Fruit fly (Drosophila melanogaster) whole organism, embryonic: ENCODE results near the gene VhaAC45RP.

ENCODE experiments used
- B-H2 ChIP-seq: fragments of 200-800 bp; sonication (Bioruptor generic); optimal IDR thresholded peaks from 2 replicates; lab custom pipeline; 2018; ENCODE audit warnings: missing biosample characterization, mild to moderate bottlenecking, missing genetic modification characterization
- CG10431 ChIP-seq: fragments of 200-800 bp; sonication (Bioruptor generic); optimal IDR thresholded peaks from 3 replicates; lab custom pipeline; 2018; ENCODE audit warnings: missing biosample characterization, mild to moderate bottlenecking, missing genetic modification characterization
- CG10462 ChIP-seq: fragments of 200-800 bp; sonication (Bioruptor generic); optimal IDR thresholded peaks from 2 replicates; lab custom pipeline; 2016; ENCODE audit warnings: missing biosample characterization, missing genetic modification characterization
- CG10543 ChIP-seq: fragments of 200-800 bp; sonication (Bioruptor generic); optimal IDR thresholded peaks from 3 replicates; lab custom pipeline; 2017; ENCODE audit warnings: missing biosample characterization, mild to moderate bottlenecking, missing genetic modification characterization, moderate library complexity
- CG11560 ChIP-seq: fragments of 200-800 bp; sonication (Bioruptor generic); IDR thresholded peaks from 3 replicates; pipeline ENCODE4 v1.3.6; 2022; ENCODE audit warnings: missing biosample characterization, missing genetic modification characterization
- CG12104 ChIP-seq: fragments of 200-800 bp; sonication (Bioruptor generic); optimal IDR thresholded peaks from 3 replicates; lab custom pipeline; 2016; ENCODE audit warnings: missing biosample characterization, missing genetic modification characterization
- CG14860 ChIP-seq: fragments of 200-800 bp; sonication (Bioruptor generic); IDR thresholded peaks from 3 replicates; pipeline ENCODE4 v1.3.6; 2022; ENCODE audit warnings: missing biosample characterization, missing genetic modification characterization; ENCODE audit not compliant: partially characterized antibody
- CG15696 ChIP-seq: fragments of 200-800 bp; sonication (Bioruptor generic); optimal IDR thresholded peaks from 2 replicates; lab custom pipeline; 2019; ENCODE audit warnings: missing biosample characterization, mild to moderate bottlenecking, missing genetic modification characterization, moderate library complexity
- CG1832 ChIP-seq: fragments of 200-800 bp; sonication (Bioruptor generic); optimal IDR thresholded peaks from 2 replicates; lab custom pipeline; 2017; ENCODE audit warnings: missing biosample characterization, mild to moderate bottlenecking, missing genetic modification characterization, inconsistent platforms
- CG2129 ChIP-seq: fragments of 200-800 bp; sonication (Bioruptor generic); IDR thresholded peaks from 2 replicates; pipeline ENCODE4 v1.3.6; 2022; ENCODE audit warnings: missing biosample characterization, missing genetic modification characterization; ENCODE audit not compliant: partially characterized antibody
- CG31388 ChIP-seq: fragments of 200-800 bp; sonication (Bioruptor generic); optimal IDR thresholded peaks from 2 replicates; lab custom pipeline; 2016; ENCODE audit warnings: missing biosample characterization, missing genetic modification characterization
- CG31441 ChIP-seq: fragments of 200-800 bp; sonication (Bioruptor generic); IDR thresholded peaks from 2 replicates; pipeline ENCODE4 v1.3.6; 2022; ENCODE audit warnings: missing biosample characterization, missing genetic modification characterization
- CG32532 ChIP-seq: fragments of 200-800 bp; sonication (Bioruptor generic); IDR thresholded peaks from 2 replicates; pipeline ENCODE4 v1.3.6; 2022; ENCODE audit warnings: missing biosample characterization, missing genetic modification characterization
- CG5180 ChIP-seq: fragments of 200-800 bp; sonication (Bioruptor generic); optimal IDR thresholded peaks from 3 replicates; lab custom pipeline; 2017; ENCODE audit warnings: missing biosample characterization, missing genetic modification characterization, mild to moderate bottlenecking, moderate library complexity, missing genetic modification reagents
- CG5245 ChIP-seq: fragments of 200-800 bp; sonication (Bioruptor generic); optimal IDR thresholded peaks from 3 replicates; lab custom pipeline; 2016; ENCODE audit warnings: missing biosample characterization, missing genetic modification characterization
- CG6689 ChIP-seq: fragments of 200-800 bp; sonication (Bioruptor generic); IDR thresholded peaks from 2 replicates; pipeline ENCODE4 v1.3.6; 2022; ENCODE audit warnings: missing biosample characterization, missing genetic modification characterization
- CG6765 ChIP-seq: fragments of 200-800 bp; sonication (Bioruptor generic); optimal IDR thresholded peaks from 3 replicates; lab custom pipeline; 2017; ENCODE audit warnings: missing biosample characterization, mild to moderate bottlenecking, missing genetic modification characterization
- CG7745 ChIP-seq: fragments of 200-800 bp; sonication (Bioruptor generic); optimal IDR thresholded peaks from 2 replicates; lab custom pipeline; 2018; ENCODE audit warnings: missing biosample characterization, mild to moderate bottlenecking, missing genetic modification characterization, moderate library complexity
- CG7786 ChIP-seq: fragments of 200-800 bp; sonication (Bioruptor generic); optimal IDR thresholded peaks from 2 replicates; lab custom pipeline; 2016; ENCODE audit warnings: missing biosample characterization, missing genetic modification characterization
- CG7963 ChIP-seq: fragments of 200-800 bp; sonication (Bioruptor generic); IDR thresholded peaks from 3 replicates; pipeline ENCODE4 v1.3.6; 2022; ENCODE audit warnings: missing biosample characterization, missing genetic modification characterization; ENCODE audit not compliant: partially characterized antibody
- CG8281 ChIP-seq: fragments of 200-800 bp; sonication (Bioruptor generic); optimal IDR thresholded peaks from 2 replicates; lab custom pipeline; 2018; ENCODE audit warnings: missing biosample characterization, mild to moderate bottlenecking, missing genetic modification characterization, moderate library complexity
- CG8944 ChIP-seq: fragments of 200-800 bp; sonication (Bioruptor generic); optimal IDR thresholded peaks from 3 replicates; lab custom pipeline; 2016; ENCODE audit warnings: missing biosample characterization, missing genetic modification characterization
- CG9215 ChIP-seq: fragments of 200-800 bp; sonication (Bioruptor generic); IDR thresholded peaks from 2 replicates; pipeline ENCODE4 v1.3.6; 2022; ENCODE audit warnings: missing biosample characterization, missing genetic modification characterization
- CG9727 ChIP-seq: fragments of 200-800 bp; sonication (Bioruptor generic); optimal IDR thresholded peaks from 3 replicates; lab custom pipeline; 2017; ENCODE audit warnings: missing biosample characterization, mild to moderate bottlenecking, missing genetic modification characterization
- CG9932 ChIP-seq: fragments of 200-800 bp; sonication (Bioruptor generic); IDR thresholded peaks from 2 replicates; pipeline ENCODE4 v1.3.6; 2022; ENCODE audit warnings: missing biosample characterization, missing genetic modification characterization
- Dbx ChIP-seq: fragments of 200-800 bp; sonication (Bioruptor generic); IDR thresholded peaks from 3 replicates; pipeline ENCODE4 v1.3.6; 2022; ENCODE audit warnings: missing biosample characterization, missing genetic modification characterization
- Gsc ChIP-seq: fragments of 200-800 bp; sonication (Bioruptor generic); IDR thresholded peaks from 2 replicates; pipeline ENCODE4 v1.3.6; 2022; ENCODE audit warnings: missing biosample characterization, missing genetic modification characterization
- HLH3B ChIP-seq: fragments of 200-800 bp; sonication (Bioruptor generic); IDR thresholded peaks from 2 replicates; pipeline ENCODE4 v1.3.6; 2022; ENCODE audit warnings: missing biosample characterization, missing genetic modification characterization
- Kr ChIP-seq: fragments of 200-800 bp; sonication (Bioruptor generic); optimal IDR thresholded peaks from 2 replicates; lab custom pipeline; 2017; ENCODE audit warnings: missing biosample characterization, mild to moderate bottlenecking, missing genetic modification characterization
- Lpt ChIP-seq: fragments of >200 bp; optimal IDR thresholded peaks from 2 replicates; lab custom pipeline; 2018; ENCODE audit warnings: missing biosample characterization, missing genetic modification characterization
- MESR4 ChIP-seq: fragments of 200-800 bp; sonication (Bioruptor generic); optimal IDR thresholded peaks from 2 replicates; lab custom pipeline; 2018; ENCODE audit warnings: missing biosample characterization, mild to moderate bottlenecking, missing genetic modification characterization, moderate library complexity
- MTF-1 ChIP-seq: fragments of 200-800 bp; sonication (Bioruptor generic); optimal IDR thresholded peaks from 2 replicates; lab custom pipeline; 2018; ENCODE audit warnings: missing biosample characterization, mild to moderate bottlenecking, missing genetic modification characterization, borderline replicate concordance
- NC2α ChIP-seq: fragments of 200-800 bp; sonication (Bioruptor generic); optimal IDR thresholded peaks from 2 replicates; lab custom pipeline; 2016; ENCODE audit warnings: missing biosample characterization, missing genetic modification characterization
- Oaz ChIP-seq: fragments of 200-800 bp; sonication (Bioruptor generic); IDR thresholded peaks from 2 replicates; pipeline ENCODE4 v1.3.6; 2022; ENCODE audit warnings: missing biosample characterization, missing genetic modification characterization
- Sin3A ChIP-seq: fragments of >200 bp; optimal IDR thresholded peaks from 2 replicates; lab custom pipeline; 2018
- Taf1 ChIP-seq: fragments of 200-800 bp; sonication (Bioruptor generic); IDR thresholded peaks from 2 replicates; pipeline ENCODE4 v1.3.6; 2022; ENCODE audit warnings: missing biosample characterization, missing genetic modification characterization
- Vsx1 ChIP-seq: fragments of 200-800 bp; sonication (Bioruptor generic); optimal IDR thresholded peaks from 2 replicates; lab custom pipeline; 2017; ENCODE audit warnings: missing biosample characterization, mild to moderate bottlenecking, missing genetic modification characterization, missing genetic modification reagents
- YL-1 ChIP-seq: fragments of 200-800 bp; sonication (Bioruptor generic); optimal IDR thresholded peaks from 3 replicates; lab custom pipeline; 2017; ENCODE audit warnings: missing biosample characterization, mild to moderate bottlenecking, missing genetic modification characterization
- ac ChIP-seq: fragments of 200-800 bp; sonication (Bioruptor generic); optimal IDR thresholded peaks from 3 replicates; lab custom pipeline; 2017; ENCODE audit warnings: missing biosample characterization, mild to moderate bottlenecking, missing genetic modification characterization
- bbx ChIP-seq: fragments of 200-800 bp; sonication (Bioruptor generic); IDR thresholded peaks from 2 replicates; pipeline ENCODE4 v1.3.6; 2022; ENCODE audit warnings: missing biosample characterization, missing genetic modification characterization; ENCODE audit not compliant: partially characterized antibody
- croc ChIP-seq: fragments of 200-800 bp; sonication (Bioruptor generic); conservative IDR thresholded peaks from 3 replicates; pipeline ENCODE4 v1.3.6; 2022; ENCODE audit warnings: missing biosample characterization, missing genetic modification characterization
- da ChIP-seq: fragments of 200-800 bp; sonication (Bioruptor generic); optimal IDR thresholded peaks from 2 replicates; lab custom pipeline; 2016; ENCODE audit warnings: missing biosample characterization, missing genetic modification characterization
- en ChIP-seq: fragments of 200-800 bp; sonication (Bioruptor generic); optimal IDR thresholded peaks from 2 replicates; lab custom pipeline; 2016; ENCODE audit warnings: missing biosample characterization, missing genetic modification characterization
- ewg ChIP-seq: fragments of 200-800 bp; sonication (Bioruptor generic); optimal IDR thresholded peaks from 3 replicates; lab custom pipeline; 2017; ENCODE audit warnings: mild to moderate bottlenecking, missing biosample characterization, missing genetic modification reagents, missing genetic modification characterization
- jumu ChIP-seq: fragments of 200-800 bp; sonication (Bioruptor generic); optimal IDR thresholded peaks from 3 replicates; lab custom pipeline; 2016; ENCODE audit warnings: missing biosample characterization, missing genetic modification characterization
- nerfin-1 ChIP-seq: fragments of 200-800 bp; sonication (Bioruptor generic); optimal IDR thresholded peaks from 3 replicates; lab custom pipeline; 2019; ENCODE audit warnings: missing biosample characterization, mild to moderate bottlenecking, missing genetic modification characterization, moderate library complexity
- org-1 ChIP-seq: fragments of 200-800 bp; sonication (Bioruptor generic); optimal IDR thresholded peaks from 2 replicates; lab custom pipeline; 2017; ENCODE audit warnings: missing biosample characterization, missing genetic modification characterization
- pros ChIP-seq: fragments of 200-800 bp; sonication (Bioruptor generic); optimal IDR thresholded peaks from 3 replicates; lab custom pipeline; 2019; ENCODE audit warnings: missing biosample characterization, mild to moderate bottlenecking, missing genetic modification characterization, moderate library complexity
- usp ChIP-seq: fragments of >200 bp; optimal IDR thresholded peaks from 2 replicates; lab custom pipeline; 2017; ENCODE audit warnings: missing biosample characterization, missing genetic modification characterization
- vvl ChIP-seq: fragments of 200-800 bp; sonication (Bioruptor generic); IDR thresholded peaks from 2 replicates; pipeline ENCODE4 v1.3.6; 2022; ENCODE audit warnings: missing biosample characterization, missing genetic modification characterization

Gene VhaAC45RP

dm6 chr3R:30208766-30209484, 42.7 kb upstream of the VhaAC45RP start, which contains the start of gene RpS7 (continued):
- TF ChIP-seq Vsx1 = peak; percentile 74
- peak; percentile 83 for TF ChIP-seq CG32532 (GFP tag; lab: Robert Waterston, UW)
- no peak for TF ChIP-seq CG9215 (GFP tag; lab: Robert Waterston, UW)
- peak; percentile 70 for TF ChIP-seq CG12104
- no peak for TF ChIP-seq usp (GFP tag; lab: Kevin White, UChicago)
- no peak for TF ChIP-seq en (GFP tag; lab: Kevin White, UChicago)
- peak; percentile 96 for TF ChIP-seq bbx (GFP tag; lab: Robert Waterston, UW)
- peak; percentile 82 for TF ChIP-seq Dbx (GFP tag; lab: Robert Waterston, UW)
- peak; percentile 88 for TF ChIP-seq CG7963
- TF ChIP-seq CG1832 (GFP tag; lab: Kevin White, UChicago) = no peak
- TF ChIP-seq Sin3A (lab: Kevin White, UChicago) = peak; percentile 73
- TF ChIP-seq CG5245 (GFP tag; lab: Kevin White, UChicago) = peak; percentile 35
- TF ChIP-seq croc = peak; percentile 62; the same call in 2 of the 3 replicates
- peak; percentile 98 for TF ChIP-seq CG14860 (GFP tag; lab: Robert Waterston, UW)
- TF ChIP-seq da = no peak
- TF ChIP-seq Oaz (GFP tag; lab: Robert Waterston, UW) = peak; percentile 54
- TF ChIP-seq CG2129 (GFP tag; lab: Robert Waterston, UW) = peak; percentile 96
- TF ChIP-seq Gsc (GFP tag; lab: Robert Waterston, UW) = no peak
- TF ChIP-seq CG6765 (GFP tag; lab: Kevin White, UChicago) = peak; percentile 93
- TF ChIP-seq CG10543 (GFP tag; lab: Kevin White, UChicago) = peak; percentile 88
- no peak for TF ChIP-seq CG15696 (tag; lab: Kevin White, UChicago)
- peak; percentile 86 for TF ChIP-seq CG9932 (GFP tag; lab: Robert Waterston, UW)
- TF ChIP-seq jumu (GFP tag; lab: Kevin White, UChicago) = peak; percentile 34
- no peak for TF ChIP-seq CG31388
- TF ChIP-seq Lpt = no peak
- peak; percentile 55 for TF ChIP-seq Kr (GFP tag; lab: Kevin White, UChicago)
- peak; percentile 27 for TF ChIP-seq CG8281
- no peak; the same call in 1 of the 2 replicates for TF ChIP-seq Taf1 (GFP tag; lab: Robert Waterston, UW)
- TF ChIP-seq B-H2 = peak; percentile 76
- TF ChIP-seq MTF-1 (GFP tag; lab: Kevin White, UChicago) = peak; percentile 90
- TF ChIP-seq MESR4 (GFP tag; lab: Kevin White, UChicago) = peak; percentile 97
- peak; percentile 65 for TF ChIP-seq nerfin-1
- peak; percentile 1 for TF ChIP-seq ewg
- peak; percentile 49; the same call in 1 of the 3 replicates for TF ChIP-seq CG11560 (tag; lab: Robert Waterston, UW)
- TF ChIP-seq pros (GFP tag; lab: Kevin White, UChicago) = peak; percentile 33
- peak; percentile 77 for TF ChIP-seq CG10431 (GFP tag; lab: Kevin White, UChicago)
- TF ChIP-seq CG7786 (GFP tag; lab: Kevin White, UChicago) = no peak
- peak; percentile 69 for TF ChIP-seq CG5180 (GFP tag; lab: Kevin White, UChicago)
- TF ChIP-seq vvl = peak; percentile 80
- peak; percentile 79 for TF ChIP-seq CG31441 (GFP tag; lab: Robert Waterston, UW)
- TF ChIP-seq YL-1 (GFP tag; lab: Kevin White, UChicago) = peak; percentile 83
- peak; percentile 89 for TF ChIP-seq CG9727 (GFP tag; lab: Kevin White, UChicago)
- TF ChIP-seq HLH3B (GFP tag; lab: Robert Waterston, UW) = peak; percentile 70
- TF ChIP-seq CG7745 (tag; lab: Kevin White, UChicago) = no peak
- TF ChIP-seq CG8944 (GFP tag; lab: Kevin White, UChicago) = peak; percentile 18
- TF ChIP-seq org-1 (GFP tag; lab: Kevin White, UChicago) = peak; percentile 65
- TF ChIP-seq ac (GFP tag; lab: Kevin White, UChicago) = peak; percentile 48
- TF ChIP-seq CG10462 (GFP tag; lab: Kevin White, UChicago) = peak; percentile 15
- peak; percentile 69 for TF ChIP-seq CG6689
- TF ChIP-seq NC2α = no peak
